Fruit fly (Drosophila melanogaster) whole organism, pupa: ENCODE results near the gene APC7.

Experiments
- CG10348 ChIP-seq: fragments of 200-800 bp; sonication (Bioruptor generic); IDR thresholded peaks from 2 replicates; pipeline ENCODE4 v1.3.6; 2022; ENCODE audit warnings: missing biosample characterization, missing genetic modification characterization
- CG12605 ChIP-seq: fragments of 200-800 bp; sonication (Bioruptor generic); IDR thresholded peaks from 2 replicates; pipeline ENCODE4 v1.3.6; 2022; ENCODE audit warnings: missing biosample characterization, missing genetic modification characterization
- CG13204 ChIP-seq: fragments of 200-800 bp; sonication (Bioruptor generic); optimal IDR thresholded peaks from 2 replicates; lab custom pipeline; 2018; ENCODE audit warnings: missing biosample characterization, mild to moderate bottlenecking, missing genetic modification characterization, moderate library complexity
- CG14655 ChIP-seq: fragments of 200-800 bp; sonication (Bioruptor generic); optimal IDR thresholded peaks from 3 replicates; lab custom pipeline; 2017; ENCODE audit warnings: mild to moderate bottlenecking, missing biosample characterization, missing genetic modification reagents, missing genetic modification characterization
- CG15710 ChIP-seq: fragments of 200-800 bp; sonication (Bioruptor generic); optimal IDR thresholded peaks from 2 replicates; lab custom pipeline; 2018; ENCODE audit warnings: missing biosample characterization, mild to moderate bottlenecking, missing genetic modification characterization, moderate library complexity
- CG17806 ChIP-seq: fragments of 200-800 bp; sonication (Bioruptor generic); optimal IDR thresholded peaks from 2 replicates; lab custom pipeline; 2018; ENCODE audit warnings: missing biosample characterization, mild to moderate bottlenecking, missing genetic modification characterization, moderate library complexity
- CG32121 ChIP-seq: fragments of 200-800 bp; sonication (Bioruptor generic); IDR thresholded peaks from 2 replicates; pipeline ENCODE4 v1.3.6; 2022; ENCODE audit warnings: missing biosample characterization, missing genetic modification characterization
- CG34367 ChIP-seq: fragments of 200-800 bp; sonication (Bioruptor generic); optimal IDR thresholded peaks from 2 replicates; lab custom pipeline; 2018; ENCODE audit warnings: missing biosample characterization, mild to moderate bottlenecking, missing genetic modification characterization
- CG4496 ChIP-seq: fragments of 200-800 bp; sonication (Bioruptor generic); IDR thresholded peaks from 3 replicates; pipeline ENCODE4 v1.3.6; 2022; ENCODE audit warnings: missing biosample characterization, missing genetic modification characterization
- CG8159 ChIP-seq: fragments of 200-800 bp; sonication (Bioruptor generic); optimal IDR thresholded peaks from 3 replicates; lab custom pipeline; 2018; ENCODE audit warnings: missing biosample characterization, mild to moderate bottlenecking, missing genetic modification characterization, moderate library complexity
- CG8301 ChIP-seq: fragments of 200-800 bp; sonication (Bioruptor generic); optimal IDR thresholded peaks from 2 replicates; lab custom pipeline; 2018; ENCODE audit warnings: missing biosample characterization, mild to moderate bottlenecking, missing genetic modification characterization
- CG9948 ChIP-seq: fragments of 200-800 bp; sonication (Bioruptor generic); optimal IDR thresholded peaks from 2 replicates; lab custom pipeline; 2018; ENCODE audit warnings: missing biosample characterization, mild to moderate bottlenecking, missing genetic modification characterization, moderate library complexity
- D1 ChIP-seq: fragments of 200-800 bp; sonication (Bioruptor generic); optimal IDR thresholded peaks from 2 replicates; lab custom pipeline; 2018; ENCODE audit warnings: missing biosample characterization, mild to moderate bottlenecking, missing genetic modification characterization, moderate library complexity
- EcR ChIP-seq: fragments of 200-800 bp; sonication (Bioruptor generic); optimal IDR thresholded peaks from 3 replicates; lab custom pipeline; 2019; ENCODE audit warnings: missing biosample characterization, missing genetic modification characterization, mild to moderate bottlenecking, moderate library complexity, missing genetic modification reagents
- Ets98B ChIP-seq: fragments of 200-800 bp; sonication (Bioruptor generic); IDR thresholded peaks from 2 replicates; pipeline ENCODE4 v1.3.6; 2022; ENCODE audit warnings: missing biosample characterization, missing genetic modification characterization
- Pif1A ChIP-seq: fragments of 200-800 bp; sonication (Bioruptor generic); optimal IDR thresholded peaks from 3 replicates; lab custom pipeline; 2016; ENCODE audit warnings: missing biosample characterization, missing genetic modification characterization
- Pif1B ChIP-seq: fragments of 200-800 bp; sonication (Bioruptor generic); optimal IDR thresholded peaks from 3 replicates; lab custom pipeline; 2016; ENCODE audit warnings: missing biosample characterization, missing genetic modification characterization
- Snoo ChIP-seq: fragments of 200-800 bp; sonication (Bioruptor generic); optimal IDR thresholded peaks from 3 replicates; lab custom pipeline; 2017; ENCODE audit warnings: missing biosample characterization, mild to moderate bottlenecking, missing genetic modification characterization, inconsistent platforms
- fd96Ca ChIP-seq: fragments of 200-800 bp; sonication (Bioruptor generic); IDR thresholded peaks from 3 replicates; pipeline ENCODE4 v1.3.6; 2022; ENCODE audit warnings: missing biosample characterization, missing genetic modification characterization
- gl ChIP-seq: fragments of 200-800 bp; sonication (Bioruptor generic); optimal IDR thresholded peaks from 2 replicates; lab custom pipeline; 2018; ENCODE audit warnings: missing biosample characterization, mild to moderate bottlenecking, missing genetic modification characterization
- rn ChIP-seq: fragments of 200-800 bp; sonication (Bioruptor generic); IDR thresholded peaks from 2 replicates; pipeline ENCODE4 v1.3.6; 2022; ENCODE audit warnings: missing biosample characterization, missing genetic modification characterization

Gene APC7

DNA sequence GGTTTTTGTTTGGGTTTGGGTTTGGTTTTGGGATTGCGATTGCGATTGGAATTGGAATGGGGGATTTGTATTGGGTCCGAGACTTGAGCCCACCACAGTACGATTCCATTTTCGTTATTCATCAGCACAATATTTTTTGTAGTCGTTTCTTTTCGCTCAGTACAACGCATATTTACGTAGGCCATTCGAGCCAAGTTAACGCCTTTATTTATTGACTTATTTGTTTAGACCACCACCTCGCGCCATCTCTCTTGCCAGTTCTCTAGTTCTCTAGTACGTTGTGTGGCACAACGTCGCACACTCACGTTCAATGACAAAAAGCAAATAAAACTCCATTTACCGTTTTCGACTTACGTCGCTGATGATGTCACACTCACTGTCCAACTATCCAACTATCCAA is 7.8 kb downstream of the APC7 start:
- no peak for TF ChIP-seq CG14655 (GFP tag; lab: Kevin White, UChicago)
- no peak for TF ChIP-seq rn (GFP tag; lab: Robert Waterston, UW)
- no peak for TF ChIP-seq CG9948 (tag; lab: Kevin White, UChicago)
- TF ChIP-seq CG4496 (GFP tag; lab: Robert Waterston, UW): no peak; the same call in 2 of the 3 replicates
- TF ChIP-seq CG8159: no peak
- TF ChIP-seq Pif1B (GFP tag; lab: Kevin White, UChicago): no peak
- no peak for TF ChIP-seq CG15710 (tag; lab: Kevin White, UChicago)
- no peak for TF ChIP-seq gl (tag; lab: Kevin White, UChicago)
- no peak for TF ChIP-seq CG10348 (GFP tag; lab: Robert Waterston, UW)
- TF ChIP-seq CG17806 (tag; lab: Kevin White, UChicago): no peak
- no peak for TF ChIP-seq Pif1A (GFP tag; lab: Kevin White, UChicago)

DNA sequence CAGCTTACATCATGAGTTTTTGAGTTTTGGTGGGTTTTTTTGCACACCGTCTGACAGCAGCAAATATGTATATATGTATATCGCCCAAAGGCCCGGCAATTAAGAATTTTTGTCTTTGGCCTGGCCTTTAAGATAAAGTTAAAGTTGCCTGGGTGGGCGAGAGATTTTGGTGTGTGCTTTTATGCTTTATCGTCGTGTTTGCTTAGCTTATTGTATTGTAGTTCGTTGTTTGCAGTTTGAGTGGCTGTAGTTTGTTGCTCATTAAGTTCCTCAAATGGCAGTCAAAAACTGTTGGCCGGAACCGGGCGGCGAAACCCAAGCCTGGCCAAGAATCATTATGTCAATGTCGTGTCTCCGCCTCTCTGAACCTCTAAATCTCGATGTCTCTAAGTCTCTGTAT is 14.9 kb downstream of the APC7 start:
- TF ChIP-seq rn (GFP tag; lab: Robert Waterston, UW): no peak
- no peak for TF ChIP-seq D1 (tag; lab: Kevin White, UChicago)
- TF ChIP-seq CG9948 (tag; lab: Kevin White, UChicago): no peak
- no peak for TF ChIP-seq CG10348 (GFP tag; lab: Robert Waterston, UW)
- TF ChIP-seq CG34367 (tag; lab: Kevin White, UChicago): no peak
- no peak for TF ChIP-seq Ets98B (GFP tag; lab: Robert Waterston, UW)
- TF ChIP-seq Pif1A (GFP tag; lab: Kevin White, UChicago): no peak
- no peak for TF ChIP-seq CG15710 (tag; lab: Kevin White, UChicago)
- no peak for TF ChIP-seq CG32121 (GFP tag; lab: Robert Waterston, UW)

DNA sequence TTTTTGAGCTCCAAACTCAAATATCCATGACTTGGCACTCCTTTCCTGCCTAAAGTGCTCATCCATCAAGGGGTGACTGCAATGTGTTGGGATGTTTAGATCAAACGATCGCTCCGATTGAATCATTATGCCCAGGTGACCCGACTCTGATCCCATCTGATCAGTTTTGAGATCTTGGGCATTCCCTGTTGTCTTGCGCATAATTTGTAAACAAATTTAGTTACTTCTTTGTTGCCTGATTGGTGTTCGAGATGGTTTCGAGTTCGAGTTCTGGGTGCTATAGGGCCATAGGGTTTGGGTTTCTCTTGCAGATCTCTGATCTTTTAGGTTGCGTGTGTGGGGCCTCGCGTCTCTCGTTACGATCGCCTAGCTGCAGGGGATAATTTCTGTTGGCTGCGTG is 15.6 kb downstream of the APC7 start:
- no peak for TF ChIP-seq CG12605 (GFP tag; lab: Robert Waterston, UW)
- TF ChIP-seq D1 (tag; lab: Kevin White, UChicago): no peak
- no peak for TF ChIP-seq Snoo (tag; lab: Kevin White, UChicago)
- no peak for TF ChIP-seq fd96Ca
- no peak for TF ChIP-seq CG15710 (tag; lab: Kevin White, UChicago)
- TF ChIP-seq, all 21 proteins: peak for 0

DNA sequence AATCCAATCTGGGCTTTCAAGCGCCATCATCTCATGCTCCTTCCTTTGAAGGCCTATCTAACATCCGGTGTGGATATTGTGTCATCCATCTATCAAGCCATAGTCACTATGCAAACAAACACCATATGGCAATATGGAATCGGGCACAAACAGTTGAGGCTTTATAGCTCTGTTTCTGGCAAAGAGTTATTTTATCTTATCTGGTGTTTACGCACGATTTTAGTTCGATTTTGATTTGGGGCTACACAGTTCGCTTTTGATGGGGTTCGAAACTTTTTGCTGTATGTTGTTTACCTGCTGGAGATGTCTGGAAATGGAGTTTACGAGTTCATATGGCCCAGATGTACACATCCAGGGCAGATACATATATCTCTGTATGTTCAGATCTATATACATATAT is 16.7 kb downstream of the APC7 start:
- TF ChIP-seq CG32121 (GFP tag; lab: Robert Waterston, UW): no peak
- TF ChIP-seq fd96Ca: no peak
- TF ChIP-seq gl (tag; lab: Kevin White, UChicago): no peak
- no peak for TF ChIP-seq CG34367 (tag; lab: Kevin White, UChicago)
- no peak for TF ChIP-seq rn (GFP tag; lab: Robert Waterston, UW)
- no peak for TF ChIP-seq CG14655 (GFP tag; lab: Kevin White, UChicago)
- TF ChIP-seq CG13204: no peak
- no peak for TF ChIP-seq CG4496 (GFP tag; lab: Robert Waterston, UW)

DNA sequence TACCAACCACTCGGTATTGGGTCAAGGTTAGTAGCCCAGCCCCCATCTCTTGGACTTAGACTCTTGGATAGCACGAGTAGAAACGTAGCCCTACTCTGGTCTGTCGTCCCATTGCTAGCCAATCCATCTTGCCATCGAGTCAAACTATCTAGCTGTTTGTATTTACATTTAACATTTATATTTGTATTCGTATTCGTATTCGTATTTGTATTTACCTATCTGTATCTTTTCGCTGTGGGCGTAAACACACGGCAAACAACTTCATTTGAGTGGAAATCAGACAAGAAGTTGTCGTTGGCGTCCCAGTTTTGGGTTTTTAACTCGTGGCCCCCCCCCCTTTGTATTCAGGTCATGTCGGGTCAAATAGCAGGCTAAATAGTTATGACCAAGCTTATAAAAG is 17.4 kb downstream of the APC7 start:
- no peak for TF ChIP-seq CG32121 (GFP tag; lab: Robert Waterston, UW)

DNA sequence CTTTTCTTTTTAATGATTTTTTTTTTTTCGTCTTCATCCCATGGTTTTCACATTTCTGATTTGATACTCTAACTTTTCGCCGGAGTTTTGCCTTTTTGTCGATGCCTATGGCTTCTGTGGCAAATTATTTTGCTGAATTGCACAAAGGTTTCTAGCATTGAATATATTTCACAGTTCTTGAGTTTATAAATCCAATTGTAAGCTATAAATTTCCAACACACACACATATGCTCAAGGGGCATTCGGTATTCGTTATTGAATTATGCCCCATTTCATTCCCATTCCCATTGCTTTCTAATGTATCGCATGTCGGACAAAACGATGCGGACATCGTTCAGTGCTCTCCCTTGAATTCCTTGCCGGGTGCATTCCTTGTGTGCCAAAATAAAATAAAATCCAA is 18.6 kb downstream of the APC7 start:
- TF ChIP-seq CG8301 (tag; lab: Kevin White, UChicago) (peak; percentile 34), CG4496 (GFP tag; lab: Robert Waterston, UW) (peak; percentile 54; the same call in 2 of the 3 replicates), CG9948 (tag; lab: Kevin White, UChicago) (peak; percentile 26), Pif1B (GFP tag; lab: Kevin White, UChicago) (no peak), gl (tag; lab: Kevin White, UChicago) (no peak), Snoo (tag; lab: Kevin White, UChicago) (no peak), D1 (tag; lab: Kevin White, UChicago) (no peak), CG32121 (GFP tag; lab: Robert Waterston, UW) (peak; percentile 49; the same call in 1 of the 2 replicates), Ets98B (GFP tag; lab: Robert Waterston, UW) (0 out of 2 replicates have a peak, but pooled peaks have one; percentile 17), CG17806 (tag; lab: Kevin White, UChicago) (no peak), CG8159 (peak; percentile 39), EcR (GFP tag; lab: Kevin White, UChicago) (no peak), rn (GFP tag; lab: Robert Waterston, UW) (0 out of 2 replicates have a peak, but pooled peaks have one; percentile 16), CG14655 (GFP tag; lab: Kevin White, UChicago) (peak; percentile 58), Pif1A (GFP tag; lab: Kevin White, UChicago) (peak; percentile 39), CG12605 (GFP tag; lab: Robert Waterston, UW) (no peak; the same call in 1 of the 2 replicates), fd96Ca (peak; percentile 49; the same call in 1 of the 3 replicates), CG13204 (no peak), CG15710 (tag; lab: Kevin White, UChicago) (peak; percentile 25), CG34367 (tag; lab: Kevin White, UChicago) (no peak)

DNA sequence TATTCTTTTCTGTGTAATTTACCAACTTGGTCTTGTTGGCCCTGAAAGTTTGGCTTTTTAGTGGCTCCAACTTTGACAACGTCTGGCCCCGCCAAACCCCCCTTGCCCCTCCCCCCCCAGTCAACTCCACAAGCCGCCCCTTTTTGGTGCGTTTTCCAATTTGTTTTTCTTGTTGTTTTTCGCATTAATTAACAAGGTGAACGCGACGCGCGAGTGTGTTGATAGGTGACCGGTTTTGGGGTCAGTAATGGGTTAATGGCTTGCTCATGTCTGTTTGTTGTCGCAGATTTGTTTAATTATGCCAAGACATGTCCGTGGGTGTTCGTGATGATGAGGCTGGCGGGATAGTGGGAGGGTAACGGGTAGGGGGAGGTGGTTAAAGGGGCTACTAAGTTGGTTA is 19.9 kb downstream of the APC7 start:
- TF ChIP-seq Pif1B (GFP tag; lab: Kevin White, UChicago): no peak
- TF ChIP-seq CG15710 (tag; lab: Kevin White, UChicago): no peak
- TF ChIP-seq CG13204: no peak
